Worm (Caenorhabditis elegans): ENCODE data around the gene C13A2.9.

- TF ChIP-seq nhr-77 (tag; optimal IDR thresholded peaks at IDR 0.05) (no peak), isw-1 (GFP tag; IDR thresholded peaks at IDR 0.05) (no peak), aly-2 (tag; optimal IDR thresholded peaks at IDR 0.05) (no peak), lin-13 (GFP tag; optimal IDR thresholded peaks at IDR 0.05) (no peak), nhr-71 (tag; optimal IDR thresholded peaks at IDR 0.05) (no peak), fkh-8 (tag; optimal IDR thresholded peaks at IDR 0.05) (no peak), ceh-63 (GFP tag; optimal IDR thresholded peaks at IDR 0.05) (no peak), nhr-28 (tag; optimal IDR thresholded peaks at IDR 0.05) (no peak), fos-1 (tag; optimal IDR thresholded peaks at IDR 0.05) (no peak), skn-1 (tag; optimal IDR thresholded peaks at IDR 0.05) (no peak)
These were observed 15.1 kb upstream of the C13A2.9 start, which contains the start of gene C13A2.4 for ce11 chrV:7279090-7279489.

All from whole organism, L1 larva.